Fruit fly (Drosophila melanogaster): ENCODE results near the gene CG6678.

DNA sequence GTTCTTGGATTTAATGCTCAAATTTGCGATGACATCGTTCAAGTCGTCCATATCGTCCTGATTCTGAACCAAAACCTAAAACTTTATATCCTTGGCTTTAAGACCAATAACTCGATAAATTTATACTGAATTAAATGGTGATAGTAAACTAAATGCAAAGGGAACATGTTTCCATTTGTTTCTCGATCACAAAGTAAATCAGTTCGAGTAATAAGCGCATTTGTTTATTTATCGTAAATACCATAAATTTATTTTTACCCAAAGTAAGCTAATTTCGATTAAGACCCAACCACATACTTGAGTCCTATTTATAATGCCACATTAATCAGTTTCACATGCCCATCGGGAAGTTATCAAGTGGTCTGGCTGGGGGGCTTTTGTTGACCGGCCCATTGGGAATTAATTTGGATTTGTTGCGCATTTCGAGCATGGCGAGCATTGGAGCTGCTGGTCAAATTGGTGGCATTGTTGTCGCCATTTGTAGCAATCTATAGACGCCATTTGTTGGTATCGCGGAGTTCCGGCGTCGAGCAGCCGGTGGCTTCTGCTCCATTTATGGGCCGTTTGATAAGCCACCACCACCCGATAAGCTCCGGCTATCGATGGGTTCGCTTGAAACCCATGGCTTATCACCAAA is 17.2 kb upstream of the CG6678 start, which contains the start of gene CG31174:
- TF ChIP-seq cad (GFP tag; optimal IDR thresholded peaks at IDR 0.05) (no peak), Atf6 (GFP tag; IDR thresholded peaks at IDR 0.05) (no peak)
